Fruit fly (Drosophila melanogaster): ENCODE results near the gene Tango4.

The Tango4 gene

DNA sequence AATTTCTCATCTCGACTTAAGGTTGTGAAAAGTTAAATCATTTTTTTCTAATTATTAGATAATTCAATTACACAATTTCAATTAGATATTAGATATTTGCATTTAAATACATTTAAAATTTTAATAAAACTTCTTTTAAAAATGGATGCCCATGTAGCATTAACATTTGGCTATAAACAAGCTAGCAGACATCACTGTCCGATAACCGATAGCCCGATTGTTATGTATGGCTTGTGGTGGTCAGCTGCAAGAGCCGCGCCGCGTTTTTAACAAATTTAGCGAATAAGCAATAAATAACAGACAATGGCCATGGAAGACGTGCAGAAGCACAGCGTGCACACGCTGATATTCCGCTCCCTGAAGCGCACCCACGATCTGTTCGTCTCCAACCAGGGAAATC lies at the start of gene Tango4 (continued):
- no peak for TF ChIP-seq fd102C (GFP tag; optimal IDR thresholded peaks at IDR 0.05)
- TF ChIP-seq CG17829 (tag; optimal IDR thresholded peaks at IDR 0.05): no peak
- no peak for TF ChIP-seq CG14710 (tag; optimal IDR thresholded peaks at IDR 0.05)
- no peak for TF ChIP-seq grn (GFP tag; optimal IDR thresholded peaks at IDR 0.05)
- TF ChIP-seq gem (tag; optimal IDR thresholded peaks at IDR 0.05): no peak
- TF ChIP-seq Bgb (GFP tag; IDR thresholded peaks at IDR 0.05; ENCODE audit: partially characterized antibody): no peak
- no peak for TF ChIP-seq Tbp (GFP tag; optimal IDR thresholded peaks at IDR 0.05)
- TF ChIP-seq CG12219 (GFP tag; optimal IDR thresholded peaks at IDR 0.05): no peak
- TF ChIP-seq CG16863 (GFP tag; optimal IDR thresholded peaks at IDR 0.05): no peak
- no peak for TF ChIP-seq sna (GFP tag; IDR thresholded peaks at IDR 0.05; ENCODE audit: partially characterized antibody)
- TF ChIP-seq rib (GFP tag; IDR thresholded peaks at IDR 0.05): no peak
- no peak for TF ChIP-seq Nf-YA (GFP tag; IDR thresholded peaks at IDR 0.05)
- TF ChIP-seq CG13624 (GFP tag; optimal IDR thresholded peaks at IDR 0.05): no peak
- TF ChIP-seq CG18619 (GFP tag; optimal IDR thresholded peaks at IDR 0.05): no peak
- TF ChIP-seq crp (GFP tag; optimal IDR thresholded peaks at IDR 0.05): peak in 1 of 2 experiments; percentile 59
- no peak for TF ChIP-seq CG14965 (GFP tag; optimal IDR thresholded peaks at IDR 0.05; ENCODE audit: borderline replicate concordance)
- TF ChIP-seq CG18011 (GFP tag; optimal IDR thresholded peaks at IDR 0.05): no peak
- TF ChIP-seq CG9932 (GFP tag; IDR thresholded peaks at IDR 0.05): no peak
- TF ChIP-seq Opbp (GFP tag; IDR thresholded peaks at IDR 0.05; ENCODE audit: partially characterized antibody): 0 out of 3 replicates have a peak, but pooled peaks have one; percentile 35
- TF ChIP-seq CG10543 (GFP tag; optimal IDR thresholded peaks at IDR 0.05): no peak
- no peak for TF ChIP-seq CG13424 (tag; optimal IDR thresholded peaks at IDR 0.05)
- no peak for TF ChIP-seq scrt (GFP tag; optimal IDR thresholded peaks at IDR 0.05)
- no peak for TF ChIP-seq CG7271 (tag; optimal IDR thresholded peaks at IDR 0.05)
- TF ChIP-seq CG2116 (GFP tag; optimal IDR thresholded peaks at IDR 0.05): peak; percentile 29
- TF ChIP-seq Dll (GFP tag; IDR thresholded peaks at IDR 0.05; ENCODE audit: partially characterized antibody): 0 out of 4 replicates have a peak, but pooled peaks have one; percentile 44
- no peak for TF ChIP-seq Bdp1 (GFP tag; optimal IDR thresholded peaks at IDR 0.05)
- TF ChIP-seq ro (GFP tag; IDR thresholded peaks at IDR 0.05): no peak
- no peak for TF ChIP-seq dmrt11E (tag; optimal IDR thresholded peaks at IDR 0.05)
- no peak for TF ChIP-seq nau (GFP tag; optimal IDR thresholded peaks at IDR 0.05)
- TF ChIP-seq kah (GFP tag; optimal IDR thresholded peaks at IDR 0.05): no peak
- TF ChIP-seq pum (GFP tag; optimal IDR thresholded peaks at IDR 0.05): no peak
- no peak for TF ChIP-seq lmd (GFP tag; IDR thresholded peaks at IDR 0.05)
- peak; percentile 32 for TF ChIP-seq HLH4C (GFP tag; IDR thresholded peaks at IDR 0.05; ENCODE audit: partially characterized antibody)
- TF ChIP-seq Drgx (GFP tag; IDR thresholded peaks at IDR 0.05): no peak
- no peak for TF ChIP-seq Kr (GFP tag; optimal IDR thresholded peaks at IDR 0.05)
- TF ChIP-seq CG13894 (tag; optimal IDR thresholded peaks at IDR 0.05): no peak
- TF ChIP-seq CG2712 (tag; optimal IDR thresholded peaks at IDR 0.05): no peak
- TF ChIP-seq Dfd (GFP tag; optimal IDR thresholded peaks at IDR 0.05): no peak
- no peak for TF ChIP-seq pb (GFP tag; optimal IDR thresholded peaks at IDR 0.05)
- TF ChIP-seq B-H1 (GFP tag; IDR thresholded peaks at IDR 0.05): no peak
- no peak for TF ChIP-seq trem (tag; optimal IDR thresholded peaks at IDR 0.05)
- 0 out of 2 replicates have a peak, but pooled peaks have one; percentile 23 for TF ChIP-seq Scr (GFP tag; IDR thresholded peaks at IDR 0.05; ENCODE audit: partially characterized antibody)
- TF ChIP-seq hb (GFP tag; IDR thresholded peaks at IDR 0.05; ENCODE audit: partially characterized antibody): peak; percentile 66; the same call in 2 of the 3 replicates
- peak; percentile 11 for TF ChIP-seq MESR4 (GFP tag; optimal IDR thresholded peaks at IDR 0.05)
- no peak for TF ChIP-seq D19A (tag; optimal IDR thresholded peaks at IDR 0.05)
- TF ChIP-seq CG3726 (GFP tag; IDR thresholded peaks at IDR 0.05): no peak
- TF ChIP-seq Atf6 (GFP tag; IDR thresholded peaks at IDR 0.05): no peak
- no peak for TF ChIP-seq Bteb2 (GFP tag; optimal IDR thresholded peaks at IDR 0.05)
- no peak for TF ChIP-seq CG12155 (GFP tag; optimal IDR thresholded peaks at IDR 0.05)
- TF ChIP-seq slp2 (GFP tag; optimal IDR thresholded peaks at IDR 0.05): no peak

All from whole organism, embryonic.